Worm (Caenorhabditis elegans): ENCODE results near the gene R05F9.9.
"Not testable (repeated sequence)": the region's sequence is repeated elsewhere in the genome, so short reads cannot be mapped to it uniquely, and the experiment has no call there.

Gene R05F9.9

DNA sequence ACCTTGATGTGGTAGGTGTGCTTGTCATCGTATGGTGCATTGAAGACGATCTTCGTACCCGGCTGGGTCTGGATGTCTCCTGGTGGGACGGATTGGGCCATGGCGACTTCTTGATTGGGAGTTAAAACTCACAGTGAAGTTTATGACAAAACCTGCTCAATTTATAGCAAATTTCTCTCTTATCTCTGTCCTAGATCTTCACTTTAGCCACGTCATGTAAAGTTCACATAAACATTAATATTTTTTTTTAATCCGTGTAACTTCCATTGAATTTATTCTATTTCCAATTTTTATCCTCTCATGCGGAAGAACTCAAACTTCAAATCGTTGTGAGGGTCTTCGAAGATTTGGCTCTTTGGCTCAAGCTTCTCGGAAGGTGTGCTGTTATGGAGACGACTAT is 14.6 kb upstream of the R05F9.9 start, which contains the start of gene msp-31:
msp-31 (minus strand) TSS at position 101 of the 400 bp plus-strand sequence.
- not testable (repeated sequence) for TF ChIP-seq nhr-11 (tag; optimal IDR thresholded peaks at IDR 0.05); sup-37 (GFP tag; optimal IDR thresholded peaks at IDR 0.05); aha-1 (tag; optimal IDR thresholded peaks at IDR 0.05)

DNA sequence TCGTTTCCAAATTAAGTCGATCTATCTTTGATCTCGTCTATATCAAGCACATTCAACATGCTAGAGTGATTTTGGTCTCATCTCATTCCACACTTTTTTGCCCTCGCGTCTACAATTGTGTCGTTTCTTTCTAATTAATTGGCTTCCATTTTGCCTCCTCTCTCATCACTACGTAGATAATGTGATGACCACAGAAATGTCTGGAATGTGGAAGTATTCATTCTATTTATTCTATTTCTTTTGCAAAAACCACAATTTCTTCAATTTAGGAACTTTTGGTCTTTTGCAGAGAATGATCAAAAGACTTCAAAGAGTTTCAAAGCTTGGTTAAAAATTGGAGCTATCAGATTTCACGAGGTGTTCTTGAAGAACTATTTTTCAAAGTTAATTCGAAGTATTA is 13.7 kb upstream of the R05F9.9 start:
- peak; percentile 71 for TF ChIP-seq nhr-85 (tag)
- no peak for TF ChIP-seq nhr-90 (tag; optimal IDR thresholded peaks at IDR 0.05; ENCODE audit: poor library complexity)
- TF ChIP-seq mdl-1 (tag; optimal IDR thresholded peaks at IDR 0.05), result no peak
- no peak for TF ChIP-seq mef-2 (tag; optimal IDR thresholded peaks at IDR 0.05)
- no peak for TF ChIP-seq alr-1 (tag; optimal IDR thresholded peaks at IDR 0.05; ENCODE audit: borderline replicate concordance)
- no peak for TF ChIP-seq blmp-1 (tag; optimal IDR thresholded peaks at IDR 0.05)
- no peak for TF ChIP-seq hpl-2 (GFP tag; optimal IDR thresholded peaks at IDR 0.05)
- TF ChIP-seq isw-1 (GFP tag; IDR thresholded peaks at IDR 0.05), result no peak
- TF ChIP-seq efl-1 (optimal IDR thresholded peaks at IDR 0.05), result no peak
- TF ChIP-seq efl-1 (GFP tag; optimal IDR thresholded peaks at IDR 0.05 in 1 of 2), result peak in 1 of 2 experiments; percentile 63

DNA sequence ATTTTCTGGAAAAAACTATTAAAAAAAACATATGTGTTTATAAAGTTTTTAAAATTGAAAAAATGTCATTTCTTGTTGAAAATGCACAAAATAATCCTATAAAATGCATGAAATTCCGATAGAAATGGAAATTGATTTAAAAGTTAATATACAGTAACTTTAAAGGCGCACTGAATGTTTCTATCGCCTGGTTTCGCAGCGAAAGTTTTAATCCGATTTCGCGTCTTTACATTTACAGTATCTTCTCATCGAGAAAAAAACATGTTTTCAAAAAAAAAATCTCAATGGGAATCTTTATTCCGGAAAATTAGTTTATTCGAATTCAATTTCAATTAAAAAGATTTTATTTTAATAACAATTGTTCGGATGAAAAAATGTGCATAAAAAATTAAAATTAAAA is 12.3 kb upstream of the R05F9.9 start, which contains the start of gene R05F9.11:
R05F9.11 (minus strand) TSS at position 5 of the 400 bp plus-strand sequence.
- TF ChIP-seq dsc-1 (tag; optimal IDR thresholded peaks at IDR 0.05) (no peak), xbp-1 (tag; optimal IDR thresholded peaks at IDR 0.05) (no peak), skn-1 (tag; optimal IDR thresholded peaks at IDR 0.05) (no peak), alr-1 (tag; optimal IDR thresholded peaks at IDR 0.05; ENCODE audit: borderline replicate concordance) (no peak), ceh-88 (GFP tag; IDR thresholded peaks at IDR 0.05) (no peak), zag-1 (tag; optimal IDR thresholded peaks at IDR 0.05) (no peak), swsn-7 (tag; optimal IDR thresholded peaks at IDR 0.05) (no peak), unc-98 (GFP tag; IDR thresholded peaks at IDR 0.05) (no peak), nhr-85 (tag) (no peak), nhr-76 (tag; optimal IDR thresholded peaks at IDR 0.05) (no peak), blmp-1 (tag; optimal IDR thresholded peaks at IDR 0.05) (no peak), irx-1 (tag; optimal IDR thresholded peaks at IDR 0.05) (no peak)

DNA sequence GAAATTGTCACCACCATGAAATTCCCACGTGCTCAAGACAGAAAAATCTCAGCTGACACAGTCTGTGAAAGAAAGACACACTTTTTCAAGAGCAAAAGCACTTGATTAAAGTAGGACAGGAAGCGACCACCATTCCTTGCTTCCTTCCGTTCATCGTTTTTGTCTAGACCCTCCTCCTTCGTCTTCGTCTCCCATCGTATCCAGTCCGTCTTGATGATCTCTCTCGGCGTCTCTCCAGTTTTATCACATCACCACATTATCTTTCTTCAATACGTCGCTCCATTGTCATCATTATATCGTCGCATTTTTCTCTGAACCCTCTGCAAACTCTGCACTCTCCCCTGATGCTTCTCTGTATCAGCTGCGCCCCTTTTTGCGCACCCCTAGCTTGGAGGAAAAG is 6.3 kb upstream of the R05F9.9 start:
- TF ChIP-seq lin-13 (GFP tag; optimal IDR thresholded peaks at IDR 0.05) (no peak), mep-1 (tag; optimal IDR thresholded peaks at IDR 0.05) (peak; percentile 19), hlh-4 (tag; optimal IDR thresholded peaks at IDR 0.05) (no peak), unc-86 (tag; optimal IDR thresholded peaks at IDR 0.05) (peak; percentile 13), ceh-82 (tag; optimal IDR thresholded peaks at IDR 0.05) (no peak), unc-130 (tag; optimal IDR thresholded peaks at IDR 0.05) (peak; percentile 12), lin-15B (tag; optimal IDR thresholded peaks at IDR 0.05) (no peak), tlp-1 (tag; optimal IDR thresholded peaks at IDR 0.05) (no peak), ztf-4 (tag; optimal IDR thresholded peaks at IDR 0.05) (no peak), nhr-71 (tag; optimal IDR thresholded peaks at IDR 0.05) (peak; percentile 45), elt-3 (tag; optimal IDR thresholded peaks at IDR 0.05) (peak in 1 of 6 experiments; percentile 7), fkh-4 (tag; optimal IDR thresholded peaks at IDR 0.05; ENCODE audit: borderline replicate concordance) (no peak), nhr-11 (tag; optimal IDR thresholded peaks at IDR 0.05) (no peak), fkh-8 (tag; optimal IDR thresholded peaks at IDR 0.05) (peak; percentile 54), skn-1 (tag; optimal IDR thresholded peaks at IDR 0.05) (peak; percentile 97), nhr-47 (tag; optimal IDR thresholded peaks at IDR 0.05) (peak; percentile 28), alr-1 (tag; optimal IDR thresholded peaks at IDR 0.05; ENCODE audit: borderline replicate concordance) (no peak), C16A3.4 (tag; optimal IDR thresholded peaks at IDR 0.05) (no peak), rnt-1 (tag; optimal IDR thresholded peaks at IDR 0.05) (peak; percentile 42), ceh-63 (GFP tag; optimal IDR thresholded peaks at IDR 0.05) (no peak), unc-98 (GFP tag; IDR thresholded peaks at IDR 0.05) (no peak), unc-30 (tag; optimal IDR thresholded peaks at IDR 0.05) (no peak), efl-1 (optimal IDR thresholded peaks at IDR 0.05) (peak; percentile 11 to 20), efl-1 (GFP tag; optimal IDR thresholded peaks at IDR 0.05 in 1 of 2) (peak in 1 of 2 experiments; percentile 86), zag-1 (tag; optimal IDR thresholded peaks at IDR 0.05) (no peak), ceh-8 (GFP tag; optimal IDR thresholded peaks at IDR 0.05) (no peak), ets-5 (GFP tag; IDR thresholded peaks at IDR 0.05) (no peak), pax-3 (tag; optimal IDR thresholded peaks at IDR 0.05) (no peak), irx-1 (tag; optimal IDR thresholded peaks at IDR 0.05) (no peak), sptf-1 (tag; optimal IDR thresholded peaks at IDR 0.05) (no peak), isw-1 (GFP tag; IDR thresholded peaks at IDR 0.05) (no peak), grh-1 (GFP tag; IDR thresholded peaks at IDR 0.05) (no peak), aly-2 (tag; optimal IDR thresholded peaks at IDR 0.05) (no peak), ces-1 (GFP tag; optimal IDR thresholded peaks at IDR 0.05) (no peak)

Measured in whole organism, L1 larva.